Worm (Caenorhabditis elegans) whole organism, young adult: ENCODE data around the gene C09G1.2.

Source experiments
- B0019.2 ChIP-seq: fragments of 200-800 bp; sonication (Bioruptor generic); conservative IDR thresholded peaks from 2 replicates; pipeline ENCODE4 v1.3.6; 2022; ENCODE audit warnings: missing genetic modification reagents, missing genetic modification characterization, missing compliant biosample characterization
- C06A6.2 ChIP-seq: fragments of 200-800 bp; sonication (Bioruptor generic); conservative IDR thresholded peaks from 2 replicates; pipeline ENCODE4 v1.3.6; 2022; ENCODE audit warnings: missing genetic modification characterization, missing compliant biosample characterization
- D2030.7 ChIP-seq: fragments of 200-800 bp; sonication (Bioruptor generic); IDR thresholded peaks from 2 replicates; pipeline ENCODE4 v1.3.6; 2022; ENCODE audit warnings: missing genetic modification reagents, missing genetic modification characterization, missing compliant biosample characterization
- F33H1.4 ChIP-seq: fragments of 200-800 bp; sonication (Bioruptor generic); IDR thresholded peaks from 2 replicates; pipeline ENCODE4 v1.3.6; 2022; ENCODE audit warnings: missing genetic modification reagents, missing genetic modification characterization, missing compliant biosample characterization
- F37B4.10 ChIP-seq: fragments of 200-800 bp; sonication (Bioruptor generic); IDR thresholded peaks from 2 replicates; pipeline ENCODE4 v1.3.6; 2022; ENCODE audit warnings: missing genetic modification characterization, missing compliant biosample characterization
- F39B2.1 ChIP-seq: fragments of 200-800 bp; sonication (Bioruptor generic); IDR thresholded peaks from 2 replicates; pipeline ENCODE4 v1.3.6; 2022; ENCODE audit warnings: missing genetic modification reagents, missing genetic modification characterization, missing compliant biosample characterization
- F57C9.4 ChIP-seq: sonication (generic microtip); optimal IDR thresholded peaks from 2 replicates; lab custom pipeline; 2017; ENCODE audit warnings: mild to moderate bottlenecking, missing genetic modification characterization, missing compliant biosample characterization
- K11D2.4 ChIP-seq: fragments of 200-800 bp; sonication (Bioruptor generic); IDR thresholded peaks from 2 replicates; pipeline ENCODE4 v1.3.6; 2022; ENCODE audit warnings: missing genetic modification reagents, missing genetic modification characterization, missing compliant biosample characterization
- T07F8.4 ChIP-seq: sonication (generic microtip); optimal IDR thresholded peaks from 2 replicates; lab custom pipeline; 2016; ENCODE audit warnings: mild to moderate bottlenecking, missing genetic modification characterization, moderate library complexity, missing compliant biosample characterization
- Y67H2A.10 ChIP-seq: fragments of 200-800 bp; sonication (Bioruptor generic); conservative IDR thresholded peaks from 2 replicates; pipeline ENCODE4 v1.3.6; 2022; ENCODE audit warnings: missing genetic modification reagents, missing genetic modification characterization, missing compliant biosample characterization
- ama-1 ChIP-seq, 3 experiments: fragments of 150-350 bp in 1 of 3; sonication (generic microtip) in 2 of 3; optimal IDR thresholded peaks; 2 replicates each; lab custom pipeline; 2014 to 2018; ENCODE audit warnings: missing biosample characterization in 2 of 3, missing genetic modification characterization in 2 of 3, missing genetic modification reagents in 2 of 3
- aptf-2 ChIP-seq: fragments of 200-800 bp; sonication (Bioruptor generic); conservative IDR thresholded peaks from 2 replicates; pipeline ENCODE4 v1.3.6; 2022; ENCODE audit warnings: missing genetic modification reagents, missing genetic modification characterization, missing compliant biosample characterization
- aptf-3 ChIP-seq: fragments of 200-800 bp; sonication (Bioruptor generic); IDR thresholded peaks from 2 replicates; pipeline ENCODE4 v1.3.6; 2022; ENCODE audit warnings: missing genetic modification characterization, missing compliant biosample characterization
- attf-3 ChIP-seq: fragments of 200-800 bp; sonication (Bioruptor generic); conservative IDR thresholded peaks from 2 replicates; pipeline ENCODE4 v1.3.6; 2022; ENCODE audit warnings: missing genetic modification reagents, missing genetic modification characterization, missing compliant biosample characterization
- attf-5 ChIP-seq: fragments of 200-800 bp; sonication (Bioruptor generic); optimal IDR thresholded peaks from 2 replicates; lab custom pipeline; 2018; ENCODE audit warnings: mild to moderate bottlenecking, missing genetic modification characterization, missing compliant biosample characterization
- attf-6 ChIP-seq: fragments of 200-800 bp; sonication (Bioruptor generic); IDR thresholded peaks from 2 replicates; pipeline ENCODE4 v1.3.6; 2022; ENCODE audit warnings: missing genetic modification reagents, missing genetic modification characterization, missing compliant biosample characterization
- bed-1 ChIP-seq: fragments of 200-800 bp; sonication (Bioruptor generic); IDR thresholded peaks from 2 replicates; pipeline ENCODE4 v1.3.6; 2022; ENCODE audit warnings: missing genetic modification reagents, missing genetic modification characterization, missing compliant biosample characterization
- bed-2 ChIP-seq: fragments of 200-800 bp; sonication (Bioruptor generic); IDR thresholded peaks from 2 replicates; pipeline ENCODE4 v1.3.6; 2022; ENCODE audit warnings: missing genetic modification reagents, missing genetic modification characterization, missing compliant biosample characterization
- ceh-100 ChIP-seq: fragments of 200-800 bp; sonication (Bioruptor generic); IDR thresholded peaks from 2 replicates; pipeline ENCODE4 v1.3.6; 2022; ENCODE audit warnings: missing genetic modification reagents, missing genetic modification characterization, missing compliant biosample characterization
- ceh-27 ChIP-seq: fragments of 200-800 bp; sonication (Bioruptor generic); optimal IDR thresholded peaks from 2 replicates; lab custom pipeline; 2018; ENCODE audit warnings: mild to moderate bottlenecking, missing genetic modification characterization, moderate library complexity, missing compliant biosample characterization
- ceh-58 ChIP-seq: fragments of 200-800 bp; sonication (Bioruptor generic); IDR thresholded peaks from 2 replicates; pipeline ENCODE4 v1.3.6; 2022; ENCODE audit warnings: missing genetic modification characterization, missing compliant biosample characterization
- die-1 ChIP-seq: sonication (generic microtip); optimal IDR thresholded peaks from 2 replicates; lab custom pipeline; 2016; ENCODE audit warnings: missing genotype, mild to moderate bottlenecking, missing genetic modification characterization, missing compliant biosample characterization
- dox-1 ChIP-seq: fragments of 200-800 bp; sonication (Bioruptor generic); IDR thresholded peaks from 2 replicates; pipeline ENCODE4 v1.3.6; 2022; ENCODE audit warnings: missing genetic modification reagents, missing genetic modification characterization, missing compliant biosample characterization
- dpff-1 ChIP-seq: sonication (generic microtip); optimal IDR thresholded peaks from 2 replicates; lab custom pipeline; 2017; ENCODE audit warnings: mild to moderate bottlenecking, missing genetic modification characterization, missing compliant biosample characterization
- egl-44 ChIP-seq: fragments of 200-800 bp; sonication (Bioruptor generic); IDR thresholded peaks from 2 replicates; pipeline ENCODE4 v1.3.6; 2022; ENCODE audit warnings: missing genetic modification reagents, missing genetic modification characterization, missing compliant biosample characterization
- egrh-3 ChIP-seq: fragments of 200-800 bp; sonication (Bioruptor generic); IDR thresholded peaks from 2 replicates; pipeline ENCODE4 v1.3.6; 2022; ENCODE audit warnings: missing genetic modification reagents, missing genetic modification characterization, missing compliant biosample characterization
- ekl-4 ChIP-seq: fragments of 200-800 bp; sonication (Bioruptor generic); IDR thresholded peaks from 2 replicates; pipeline ENCODE4 v1.3.6; 2022; ENCODE audit warnings: missing genetic modification reagents, missing genetic modification characterization, missing compliant biosample characterization
- hlh-12 ChIP-seq: sonication (generic microtip); optimal IDR thresholded peaks from 2 replicates; lab custom pipeline; 2016; ENCODE audit warnings: missing genetic modification characterization, missing compliant biosample characterization
- hmg-1.2 ChIP-seq: fragments of 200-800 bp; sonication (Bioruptor generic); IDR thresholded peaks from 2 replicates; pipeline ENCODE4 v1.3.6; 2022; ENCODE audit warnings: missing genetic modification reagents, missing genetic modification characterization, missing compliant biosample characterization
- let-607 ChIP-seq, 2 experiments: fragments of 200-800 bp in 1 of 2; sonication (Bioruptor generic) in 1 of 2; sonication (generic microtip) in 1 of 2; optimal IDR thresholded peaks; 2 replicates each; lab custom pipeline; 2016 to 2018; ENCODE audit warnings: mild to moderate bottlenecking in 2 of 2, missing compliant biosample characterization in 2 of 2, missing genetic modification characterization in 2 of 2, moderate library complexity in 2 of 2, missing genotype in 1 of 2
- lin-26 ChIP-seq: fragments of 200-800 bp; sonication (Bioruptor generic); IDR thresholded peaks from 2 replicates; pipeline ENCODE4 v1.3.6; 2022; ENCODE audit warnings: missing genetic modification reagents, missing genetic modification characterization, missing compliant biosample characterization
- lsl-1 ChIP-seq: fragments of 200-800 bp; sonication (Bioruptor generic); optimal IDR thresholded peaks from 2 replicates; lab custom pipeline; 2018; ENCODE audit warnings: mild to moderate bottlenecking, missing genetic modification characterization, moderate library complexity, missing compliant biosample characterization
- nfyb-1 ChIP-seq: fragments of 200-800 bp; sonication (Bioruptor generic); IDR thresholded peaks from 2 replicates; pipeline ENCODE4 v1.3.6; 2022; ENCODE audit warnings: missing genetic modification reagents, missing genetic modification characterization, missing compliant biosample characterization
- pbrm-1 ChIP-seq: fragments of 200-800 bp; sonication (Bioruptor generic); IDR thresholded peaks from 2 replicates; pipeline ENCODE4 v1.3.6; 2022; ENCODE audit warnings: missing genetic modification reagents, missing genetic modification characterization, missing compliant biosample characterization
- pha-4 ChIP-seq: fragments of 150-350 bp; sonication (generic microtip); optimal IDR thresholded peaks from 2 replicates; lab custom pipeline; 2014; ENCODE audit warnings: missing biosample characterization, missing genetic modification reagents, missing genetic modification characterization
- rpc-1 ChIP-seq, 2 experiments: fragments of 150-350 bp in 1 of 2; sonication (generic microtip) in 1 of 2; optimal IDR thresholded peaks; 2 replicates each; lab custom pipeline; 2014 to 2018; ENCODE audit warnings: missing biosample characterization in 1 of 2, missing genetic modification characterization in 1 of 2, missing genetic modification reagents in 1 of 2, missing genotype in 1 of 2
- snpc-4 ChIP-seq, 5 experiments: fragments of 150-350 bp in 1 of 5; sonication (generic microtip) in 4 of 5; optimal IDR thresholded peaks; 2 replicates each; lab custom pipeline; 2014 to 2018; ENCODE audit warnings: missing genetic modification characterization in 5 of 5, missing biosample characterization in 3 of 5, antibody characterized with exemption in 2 of 5, mild to moderate bottlenecking in 2 of 5, missing compliant biosample characterization in 2 of 5, missing genotype in 2 of 5, moderate library complexity in 2 of 5, missing genetic modification reagents in 1 of 5
- xnd-1 ChIP-seq: sonication (generic microtip); optimal IDR thresholded peaks from 2 replicates; lab custom pipeline; 2016; ENCODE audit warnings: missing genotype, missing genetic modification reagents, missing genetic modification characterization, missing compliant biosample characterization
- zfh-2 ChIP-seq: fragments of 200-800 bp; sonication (Bioruptor generic); conservative IDR thresholded peaks from 2 replicates; pipeline ENCODE4 v1.3.6; 2022; ENCODE audit warnings: missing genetic modification reagents, missing genetic modification characterization, missing compliant biosample characterization
- zim-3 ChIP-seq: sonication (generic microtip); optimal IDR thresholded peaks from 2 replicates; lab custom pipeline; 2017; ENCODE audit warnings: mild to moderate bottlenecking, missing genetic modification characterization, moderate library complexity, missing compliant biosample characterization
- ztf-22 ChIP-seq: fragments of 200-800 bp; sonication (Bioruptor generic); optimal IDR thresholded peaks from 2 replicates; lab custom pipeline; 2018; ENCODE audit warnings: mild to moderate bottlenecking, missing genetic modification characterization, moderate library complexity, missing compliant biosample characterization

The C09G1.2 gene

DNA sequence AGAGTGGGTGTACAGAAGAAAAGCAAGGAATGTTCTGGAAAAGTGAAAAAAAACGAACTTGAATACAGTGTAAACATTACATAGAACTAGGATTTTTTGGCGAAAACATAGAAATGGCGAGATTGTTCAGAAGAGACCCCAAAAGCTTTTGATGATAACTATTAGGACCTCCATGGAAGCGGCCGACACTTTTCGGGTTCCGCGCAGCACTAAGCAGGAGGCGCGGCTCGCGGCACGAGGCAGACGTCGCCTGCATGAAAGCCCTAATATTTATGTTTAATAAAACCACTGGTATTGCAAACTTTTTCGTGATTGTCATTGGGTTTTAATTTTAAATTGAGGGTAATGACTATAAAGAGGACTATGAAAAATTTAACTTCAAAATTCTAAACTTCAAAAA, 15.4 kb upstream of the C09G1.2 start:
- no peak for TF ChIP-seq zim-3 (tag; lab: Kevin White, UChicago)
- TF ChIP-seq hmg-1.2 (GFP tag; lab: Robert Waterston, UW), result no peak
- no peak for TF ChIP-seq ceh-58 (GFP tag; lab: Robert Waterston, UW)
- no peak for TF ChIP-seq ceh-100 (GFP tag; lab: Robert Waterston, UW)
- TF ChIP-seq attf-3, result no peak
- TF ChIP-seq egl-44, result no peak
- no peak for TF ChIP-seq nfyb-1 (GFP tag; lab: Robert Waterston, UW)
- no peak for TF ChIP-seq pha-4 (tag; lab: Kevin White, UChicago)
- TF ChIP-seq F39B2.1 (GFP tag; lab: Robert Waterston, UW), result no peak
- 0 out of 2 replicates have a peak, but pooled peaks have one; percentile 39 for TF ChIP-seq zfh-2 (GFP tag; lab: Robert Waterston, UW)
- TF ChIP-seq F37B4.10 (GFP tag; lab: Robert Waterston, UW), result no peak
- TF ChIP-seq snpc-4 (GFP tag; optimal IDR thresholded peaks at IDR 0.05; lab: Kevin White, UChicago), result no peak
- peak in 3 of 4 experiments; percentile 16 to 74 (median 72) for TF ChIP-seq snpc-4 (tag; optimal IDR thresholded peaks at IDR 0.05; lab: Kevin White, UChicago)
- TF ChIP-seq attf-5 (GFP tag; lab: Kevin White, UChicago), result no peak
- TF ChIP-seq ztf-22, result no peak
- TF ChIP-seq attf-6 (GFP tag; lab: Robert Waterston, UW), result no peak
- TF ChIP-seq xnd-1 (tag; lab: Kevin White, UChicago), result no peak

- TF ChIP-seq rpc-1 (optimal IDR thresholded peaks at IDR 0.05; lab: Kevin White, UChicago) (no peak), rpc-1 (tag; optimal IDR thresholded peaks at IDR 0.05; lab: Kevin White, UChicago) (peak; percentile 34), lsl-1 (no peak), lin-26 (0 out of 2 replicates have a peak, but pooled peaks have one; percentile 50)
- TF ChIP-seq, all 124 proteins: peak for 2
These were observed 14.6 kb upstream of the C09G1.2 start for ce11 chrX:15997153-15997552.

ce11 chrX:15993916-15994315, 11.4 kb upstream of the C09G1.2 start:
- TF ChIP-seq K11D2.4 (GFP tag; lab: Robert Waterston, UW), result no peak
- no peak for TF ChIP-seq let-607 (tag; optimal IDR thresholded peaks at IDR 0.05; lab: Kevin White, UChicago)
- no peak for TF ChIP-seq Y67H2A.10
- no peak for TF ChIP-seq rpc-1 (optimal IDR thresholded peaks at IDR 0.05; lab: Kevin White, UChicago)
- TF ChIP-seq rpc-1 (tag; optimal IDR thresholded peaks at IDR 0.05; lab: Kevin White, UChicago), result no peak
- no peak for TF ChIP-seq ceh-27 (GFP tag; lab: Kevin White, UChicago)
- no peak for TF ChIP-seq hlh-12 (tag; lab: Kevin White, UChicago)
- TF ChIP-seq D2030.7 (GFP tag; lab: Robert Waterston, UW), result no peak

DNA sequence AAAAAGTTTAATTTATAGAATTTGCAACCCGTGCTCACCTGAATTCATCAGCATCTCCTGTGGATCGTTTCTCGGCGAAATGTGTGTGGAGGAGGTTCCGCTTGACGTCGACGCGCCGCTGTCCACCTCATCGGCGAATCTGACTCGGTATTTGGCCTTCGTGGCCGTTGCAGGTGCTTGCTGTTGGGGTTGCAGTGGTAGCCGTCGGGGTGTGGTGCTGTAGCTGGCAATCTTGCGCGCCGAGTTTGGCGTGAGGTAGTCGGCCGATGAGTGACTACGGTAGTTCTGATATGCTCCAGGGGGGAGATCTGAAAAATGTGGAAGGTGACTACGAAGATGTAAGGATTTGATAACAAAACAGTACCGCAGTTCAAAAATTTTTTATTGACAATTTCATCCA, 10.3 kb upstream of the C09G1.2 start:
- TF ChIP-seq B0019.2 (GFP tag; lab: Robert Waterston, UW) (no peak), bed-1 (GFP tag; lab: Robert Waterston, UW) (no peak), die-1 (tag; lab: Kevin White, UChicago) (no peak), zfh-2 (GFP tag; lab: Robert Waterston, UW) (peak; percentile 74), C06A6.2 (no peak), egrh-3 (peak; percentile 21; the same call in 1 of the 2 replicates)

ce11 chrX:15988577-15988976, 6.0 kb upstream of the C09G1.2 start:
- no peak for TF ChIP-seq F33H1.4 (GFP tag; lab: Robert Waterston, UW)
- no peak for TF ChIP-seq ama-1 (optimal IDR thresholded peaks at IDR 0.05; lab: Kevin White, UChicago)
- no peak for TF ChIP-seq ama-1 (GFP tag; optimal IDR thresholded peaks at IDR 0.05; lab: Kevin White, UChicago)
- TF ChIP-seq ekl-4 (GFP tag; lab: Robert Waterston, UW), result no peak
- no peak for TF ChIP-seq aptf-3
- TF ChIP-seq dpff-1 (tag; lab: Kevin White, UChicago), result no peak
- TF ChIP-seq F57C9.4 (tag; lab: Kevin White, UChicago), result no peak
- TF ChIP-seq bed-2 (GFP tag; lab: Robert Waterston, UW), result no peak
- no peak for TF ChIP-seq dox-1
- no peak for TF ChIP-seq aptf-2
- no peak for TF ChIP-seq T07F8.4 (tag; lab: Kevin White, UChicago)
- no peak for TF ChIP-seq C06A6.2
- no peak for TF ChIP-seq pbrm-1 (GFP tag; lab: Robert Waterston, UW)
- TF ChIP-seq, all 124 proteins: peak for 0
